Fruit fly (Drosophila melanogaster) whole organism, embryonic: ENCODE results near the gene CG31436.

Experiments used
- Abd-B ChIP-seq: fragments of 200-800 bp; sonication (Bioruptor generic); optimal IDR thresholded peaks from 2 replicates; lab custom pipeline; 2018; ENCODE audit warnings: missing biosample characterization, mild to moderate bottlenecking, missing genetic modification characterization, moderate library complexity
- CG11456 ChIP-seq: fragments of 200-800 bp; sonication (Bioruptor generic); IDR thresholded peaks from 3 replicates; pipeline ENCODE4 v1.3.6; 2022; ENCODE audit warnings: missing biosample characterization, missing genetic modification characterization
- CG12071 ChIP-seq: fragments of 200-800 bp; sonication (Bioruptor generic); optimal IDR thresholded peaks from 3 replicates; lab custom pipeline; 2018; ENCODE audit warnings: missing biosample characterization, mild to moderate bottlenecking, missing genetic modification characterization
- CG12219 ChIP-seq: fragments of 200-800 bp; sonication (Bioruptor generic); optimal IDR thresholded peaks from 3 replicates; lab custom pipeline; 2018; ENCODE audit warnings: missing biosample characterization, mild to moderate bottlenecking, missing genetic modification characterization
- CG14965 ChIP-seq: fragments of 200-800 bp; sonication (Bioruptor generic); optimal IDR thresholded peaks from 2 replicates; lab custom pipeline; 2016; ENCODE audit warnings: missing biosample characterization, missing genetic modification characterization, borderline replicate concordance
- CG15601 ChIP-seq: fragments of 200-800 bp; sonication (Bioruptor generic); optimal IDR thresholded peaks from 3 replicates; lab custom pipeline; 2019; ENCODE audit warnings: missing biosample characterization, mild to moderate bottlenecking, missing genetic modification characterization, moderate library complexity
- CG1792 ChIP-seq: fragments of 200-800 bp; sonication (Bioruptor generic); optimal IDR thresholded peaks from 2 replicates; lab custom pipeline; 2016; ENCODE audit warnings: missing biosample characterization, missing genetic modification characterization
- CG18262 ChIP-seq: fragments of 200-800 bp; optimal IDR thresholded peaks from 3 replicates; lab custom pipeline; 2019; ENCODE audit warnings: missing biosample characterization, mild to moderate bottlenecking, missing genetic modification characterization, moderate library complexity
- CG34224 ChIP-seq: fragments of 200-800 bp; sonication (Bioruptor generic); IDR thresholded peaks from 3 replicates; pipeline ENCODE4 v1.3.6; 2022; ENCODE audit warnings: missing biosample characterization, missing genetic modification characterization; ENCODE audit not compliant: partially characterized antibody
- CG34422 ChIP-seq: fragments of 200-800 bp; sonication (Bioruptor generic); IDR thresholded peaks from 3 replicates; pipeline ENCODE4 v1.3.6; 2022; ENCODE audit warnings: missing biosample characterization, missing genetic modification characterization
- CG43689 ChIP-seq: fragments of 200-800 bp; sonication (Bioruptor generic); IDR thresholded peaks from 2 replicates; pipeline ENCODE4 v1.3.6; 2022; ENCODE audit warnings: missing biosample characterization, missing genetic modification characterization
- CG4617 ChIP-seq: fragments of 200-800 bp; sonication (Bioruptor generic); optimal IDR thresholded peaks from 3 replicates; lab custom pipeline; 2016; ENCODE audit warnings: missing biosample characterization, missing genetic modification characterization, borderline replicate concordance
- CG4730 ChIP-seq: fragments of 200-800 bp; sonication (Bioruptor generic); IDR thresholded peaks from 2 replicates; pipeline ENCODE4 v1.3.6; 2022; ENCODE audit warnings: missing biosample characterization, missing genetic modification characterization
- CG4820 ChIP-seq: fragments of 200-800 bp; sonication (Bioruptor generic); optimal IDR thresholded peaks from 3 replicates; lab custom pipeline; 2016; ENCODE audit warnings: missing biosample characterization, missing genetic modification characterization
- CG5245 ChIP-seq: fragments of 200-800 bp; sonication (Bioruptor generic); optimal IDR thresholded peaks from 3 replicates; lab custom pipeline; 2016; ENCODE audit warnings: missing biosample characterization, missing genetic modification characterization
- CG5953 ChIP-seq: fragments of 200-800 bp; sonication (Bioruptor generic); IDR thresholded peaks from 2 replicates; pipeline ENCODE4 v1.3.6; 2022; ENCODE audit warnings: missing biosample characterization, missing genetic modification characterization
- CG6683 ChIP-seq: fragments of 200-800 bp; sonication (Bioruptor generic); optimal IDR thresholded peaks from 2 replicates; lab custom pipeline; 2017; ENCODE audit warnings: missing biosample characterization, mild to moderate bottlenecking, missing genetic modification characterization, missing genetic modification reagents
- CG8765 ChIP-seq: fragments of 200-800 bp; sonication (Bioruptor generic); IDR thresholded peaks from 2 replicates; pipeline ENCODE4 v1.3.6; 2022; ENCODE audit warnings: missing biosample characterization, missing genetic modification characterization
- CG9817 ChIP-seq: fragments of 200-800 bp; sonication (Bioruptor generic); optimal IDR thresholded peaks from 2 replicates; lab custom pipeline; 2018; ENCODE audit warnings: missing biosample characterization, mild to moderate bottlenecking, missing genetic modification characterization, moderate library complexity
- CkIIα-i1 ChIP-seq: fragments of 200-800 bp; sonication (Bioruptor generic); IDR thresholded peaks from 2 replicates; pipeline ENCODE4 v1.3.6; 2022; ENCODE audit warnings: missing biosample characterization, missing genetic modification characterization
- Dek ChIP-seq: fragments of 200-800 bp; sonication (Bioruptor generic); optimal IDR thresholded peaks from 3 replicates; lab custom pipeline; 2019; ENCODE audit warnings: missing biosample characterization, mild to moderate bottlenecking, missing genetic modification characterization, moderate library complexity
- Dfd ChIP-seq, 2 experiments: fragments of >200 bp; optimal IDR thresholded peaks; 2 replicates each; lab custom pipeline; 2017; ENCODE audit warnings: missing biosample characterization in 2 of 2, missing genetic modification characterization in 2 of 2
- Dp ChIP-seq: fragments of 200-800 bp; sonication (Bioruptor generic); optimal IDR thresholded peaks from 2 replicates; lab custom pipeline; 2018; ENCODE audit warnings: missing biosample characterization, mild to moderate bottlenecking, missing genetic modification characterization, moderate library complexity
- E2f1 ChIP-seq: fragments of 200-800 bp; sonication (Bioruptor generic); IDR thresholded peaks from 2 replicates; pipeline ENCODE4 v1.3.6; 2022; ENCODE audit warnings: missing biosample characterization, missing genetic modification characterization
- Gsc ChIP-seq: fragments of 200-800 bp; sonication (Bioruptor generic); IDR thresholded peaks from 2 replicates; pipeline ENCODE4 v1.3.6; 2022; ENCODE audit warnings: missing biosample characterization, missing genetic modification characterization
- H15 ChIP-seq: fragments of 200-800 bp; sonication (Bioruptor generic); IDR thresholded peaks from 3 replicates; pipeline ENCODE4 v1.3.6; 2022; ENCODE audit warnings: missing biosample characterization, missing genetic modification characterization
- Med ChIP-seq: fragments of 200-800 bp; sonication (Bioruptor generic); peaks from one replicate; lab custom pipeline; 2016; ENCODE audit warnings: missing biosample characterization, missing genetic modification characterization, mild to moderate bottlenecking, inconsistent platforms, moderate library complexity
- Opbp ChIP-seq: fragments of 200-800 bp; sonication (Bioruptor generic); IDR thresholded peaks from 3 replicates; pipeline ENCODE4 v1.3.6; 2022; ENCODE audit warnings: missing biosample characterization, missing genetic modification characterization; ENCODE audit not compliant: partially characterized antibody
- Sin3A ChIP-seq: fragments of >200 bp; optimal IDR thresholded peaks from 2 replicates; lab custom pipeline; 2018
- Stat92E ChIP-seq, 3 experiments: fragments of >200 bp in 2 of 3; fragments of 200-800 bp in 1 of 3; sonication (Bioruptor generic) in 1 of 3; optimal IDR thresholded peaks; 2 replicates each; lab custom pipeline; 2017 to 2019; ENCODE audit warnings: missing biosample characterization in 3 of 3, missing genetic modification characterization in 3 of 3, mild to moderate bottlenecking in 1 of 3, moderate library complexity in 1 of 3
- Xbp1 ChIP-seq: fragments of 200-800 bp; sonication (Bioruptor generic); optimal IDR thresholded peaks from 3 replicates; lab custom pipeline; 2016; ENCODE audit warnings: missing biosample characterization, mild to moderate bottlenecking, missing genetic modification characterization
- ab ChIP-seq: fragments of 200-800 bp; sonication (Bioruptor generic); optimal IDR thresholded peaks from 2 replicates; lab custom pipeline; 2016; ENCODE audit warnings: missing biosample characterization, missing genetic modification characterization
- bab2 ChIP-seq: fragments of 200-800 bp; sonication (Bioruptor generic); optimal IDR thresholded peaks from 2 replicates; lab custom pipeline; 2016; ENCODE audit warnings: missing biosample characterization, missing genetic modification characterization
- ci ChIP-seq: fragments of 200-800 bp; sonication (Bioruptor generic); IDR thresholded peaks from 3 replicates; pipeline ENCODE4 v1.3.6; 2022; ENCODE audit warnings: missing biosample characterization, missing genetic modification characterization
- dysf ChIP-seq: fragments of 200-800 bp; sonication (Bioruptor generic); IDR thresholded peaks from 3 replicates; pipeline ENCODE4 v1.3.6; 2022; ENCODE audit warnings: missing biosample characterization, missing genetic modification characterization
- fru ChIP-seq: fragments of >200 bp; optimal IDR thresholded peaks from 2 replicates; lab custom pipeline; 2017
- fu2 ChIP-seq: fragments of 200-800 bp; sonication (Bioruptor generic); optimal IDR thresholded peaks from 2 replicates; lab custom pipeline; 2016; ENCODE audit warnings: missing biosample characterization, missing genetic modification characterization
- grau ChIP-seq: fragments of 200-800 bp; optimal IDR thresholded peaks from 3 replicates; lab custom pipeline; 2019; ENCODE audit warnings: missing biosample characterization, mild to moderate bottlenecking, missing genetic modification characterization, moderate library complexity
- jigr1 ChIP-seq: fragments of 200-800 bp; sonication (Bioruptor generic); IDR thresholded peaks from 3 replicates; pipeline ENCODE4 v1.3.6; 2022; ENCODE audit warnings: missing biosample characterization, missing genetic modification characterization
- jing ChIP-seq: fragments of 200-800 bp; sonication (Bioruptor generic); optimal IDR thresholded peaks from 2 replicates; lab custom pipeline; 2018; ENCODE audit warnings: missing biosample characterization, mild to moderate bottlenecking, missing genetic modification characterization
- jumu ChIP-seq: fragments of 200-800 bp; sonication (Bioruptor generic); optimal IDR thresholded peaks from 3 replicates; lab custom pipeline; 2016; ENCODE audit warnings: missing biosample characterization, missing genetic modification characterization
- lab ChIP-seq: fragments of 200-800 bp; sonication (Bioruptor generic); optimal IDR thresholded peaks from 3 replicates; lab custom pipeline; 2017; ENCODE audit warnings: missing biosample characterization, missing genetic modification characterization, mild to moderate bottlenecking, moderate library complexity, missing genetic modification reagents
- onecut ChIP-seq: fragments of 200-800 bp; sonication (Bioruptor generic); IDR thresholded peaks from 2 replicates; pipeline ENCODE4 v1.3.6; 2022; ENCODE audit warnings: missing biosample characterization, missing genetic modification characterization
- p53 ChIP-seq: fragments of 200-800 bp; sonication (Bioruptor generic); optimal IDR thresholded peaks from 2 replicates; lab custom pipeline; 2016; ENCODE audit warnings: missing biosample characterization, missing genetic modification characterization
- sc ChIP-seq, 3 experiments: fragments of >200 bp in 2 of 3; fragments of 200-800 bp in 1 of 3; sonication (Bioruptor generic) in 1 of 3; optimal IDR thresholded peaks; 2 replicates in 2 of 3; 3 replicates in 1 of 3; lab custom pipeline; 2017; ENCODE audit warnings: mild to moderate bottlenecking in 1 of 3, missing biosample characterization in 1 of 3, missing genetic modification characterization in 1 of 3, missing genetic modification reagents in 1 of 3
- ssp ChIP-seq: fragments of 200-800 bp; sonication (Bioruptor generic); IDR thresholded peaks from 2 replicates; pipeline ENCODE4 v1.3.6; 2022; ENCODE audit warnings: missing biosample characterization, missing genetic modification characterization
- tna ChIP-seq: fragments of 200-800 bp; sonication (Bioruptor generic); IDR thresholded peaks from 2 replicates; pipeline ENCODE4 v1.3.6; 2022; ENCODE audit warnings: missing biosample characterization, missing genetic modification characterization; ENCODE audit not compliant: partially characterized antibody
- toy ChIP-seq: fragments of 200-800 bp; sonication (Bioruptor generic); IDR thresholded peaks from 2 replicates; pipeline ENCODE4 v1.3.6; 2022; ENCODE audit warnings: missing biosample characterization, missing genetic modification characterization
- vvl ChIP-seq: fragments of 200-800 bp; sonication (Bioruptor generic); IDR thresholded peaks from 2 replicates; pipeline ENCODE4 v1.3.6; 2022; ENCODE audit warnings: missing biosample characterization, missing genetic modification characterization
- zen2 ChIP-seq: fragments of 200-800 bp; sonication (Bioruptor generic); IDR thresholded peaks from 3 replicates; pipeline ENCODE4 v1.3.6; 2022; ENCODE audit warnings: missing biosample characterization, missing genetic modification characterization; ENCODE audit not compliant: partially characterized antibody

Gene CG31436

DNA sequence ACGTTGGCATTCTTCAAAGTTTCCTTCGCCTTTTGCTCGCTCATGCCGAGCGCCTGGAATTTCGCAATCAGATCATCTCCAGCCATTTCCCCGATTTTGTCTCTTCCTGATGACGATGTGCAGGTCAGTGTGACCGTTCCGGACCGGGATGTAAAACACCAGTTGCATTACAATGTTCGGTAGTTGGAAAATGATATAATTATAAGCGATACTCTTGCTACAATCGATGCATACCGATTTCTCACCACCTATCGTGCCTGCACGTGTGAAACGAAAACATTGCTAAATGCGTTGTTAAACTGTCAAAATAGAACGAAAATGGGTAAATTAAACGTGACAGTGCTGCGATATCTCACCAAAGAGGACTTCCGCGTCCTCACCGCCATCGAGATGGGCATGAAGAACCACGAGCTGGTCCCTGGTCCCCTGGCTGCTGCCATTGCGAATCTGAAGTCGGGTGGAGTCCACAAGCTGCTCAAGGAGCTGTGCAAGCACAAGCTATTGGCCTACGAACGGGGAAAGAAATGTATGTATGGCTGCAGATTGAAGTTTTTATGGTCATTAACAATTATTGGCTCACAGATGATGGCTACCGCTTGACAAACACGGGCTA lies 38.2 kb upstream of the CG31436 start, which contains the start of the genes GlnRS and RIOK2 (continued):
- TF ChIP-seq Opbp (GFP tag; lab: Robert Waterston, UW) (peak; percentile 97), fru (lab: Kevin White, UChicago) (no peak), toy (no peak), onecut (GFP tag; lab: Robert Waterston, UW) (no peak), CG4617 (peak; percentile 94), ab (no peak), CG9817 (no peak), CG5245 (no peak), H15 (GFP tag; lab: Robert Waterston, UW) (no peak), CG43689 (GFP tag; lab: Robert Waterston, UW) (no peak), CG12071 (GFP tag; lab: Kevin White, UChicago) (no peak), vvl (GFP tag; lab: Robert Waterston, UW) (peak; percentile 8; the same call in 1 of the 2 replicates), CG15601 (tag; lab: Kevin White, UChicago) (no peak), tna (peak; percentile 92), sc (optimal IDR thresholded peaks at IDR 0.05; lab: Kevin White, UChicago) (no peak), sc (GFP tag; optimal IDR thresholded peaks at IDR 0.05; lab: Kevin White, UChicago) (no peak), CkIIα-i1 (no peak), Med (peak; percentile 78), fu2 (no peak), CG14965 (GFP tag; lab: Kevin White, UChicago) (no peak), CG6683 (GFP tag; lab: Kevin White, UChicago) (no peak), dysf (GFP tag; lab: Robert Waterston, UW) (no peak), CG8765 (no peak), CG34224 (GFP tag; lab: Robert Waterston, UW) (peak; percentile 97), E2f1 (GFP tag; lab: Robert Waterston, UW) (no peak), CG1792 (GFP tag; lab: Kevin White, UChicago) (no peak), Sin3A (lab: Kevin White, UChicago) (peak; percentile 78), CG11456 (GFP tag; lab: Robert Waterston, UW) (no peak), ssp (GFP tag; lab: Robert Waterston, UW) (peak; percentile 100), zen2 (GFP tag; lab: Robert Waterston, UW) (peak; percentile 95), jigr1 (GFP tag; lab: Robert Waterston, UW) (no peak), ci (no peak; the same call in 2 of the 3 replicates), bab2 (GFP tag; lab: Kevin White, UChicago) (no peak), CG12219 (no peak), Xbp1 (GFP tag; lab: Kevin White, UChicago) (peak; percentile 20), jumu (no peak), CG34422 (GFP tag; lab: Robert Waterston, UW) (peak; percentile 85; the same call in 2 of the 3 replicates), p53 (peak; percentile 32), Dp (GFP tag; lab: Kevin White, UChicago) (peak; percentile 32), CG18262 (tag; lab: Kevin White, UChicago) (no peak), Abd-B (GFP tag; lab: Kevin White, UChicago) (no peak), CG4820 (GFP tag; lab: Kevin White, UChicago) (no peak), Stat92E (GFP tag; optimal IDR thresholded peaks at IDR 0.05; lab: Kevin White, UChicago) (peak in 1 of 3 experiments; percentile 12), CG5953 (GFP tag; lab: Robert Waterston, UW) (no peak), grau (tag; lab: Kevin White, UChicago) (no peak), jing (GFP tag; lab: Kevin White, UChicago) (no peak), Gsc (GFP tag; lab: Robert Waterston, UW) (no peak), Dfd (GFP tag; optimal IDR thresholded peaks at IDR 0.05; lab: Kevin White, UChicago) (peak in 1 of 2 experiments; percentile 79), CG4730 (GFP tag; lab: Robert Waterston, UW) (no peak), lab (GFP tag; lab: Kevin White, UChicago) (no peak), Dek (tag; lab: Kevin White, UChicago) (no peak)
